Fruit fly (Drosophila melanogaster): ENCODE measurements around the gene car.

dm6 chrX:19520888-19521287, 44.9 kb upstream of the car start:
- TF ChIP-seq h (optimal IDR thresholded peaks at IDR 0.05) (no peak), psq (optimal IDR thresholded peaks at IDR 0.05) (no peak)
